Fruit fly (Drosophila melanogaster): Measurements from ENCODE around the gene hoe1.

The hoe1 gene

DNA sequence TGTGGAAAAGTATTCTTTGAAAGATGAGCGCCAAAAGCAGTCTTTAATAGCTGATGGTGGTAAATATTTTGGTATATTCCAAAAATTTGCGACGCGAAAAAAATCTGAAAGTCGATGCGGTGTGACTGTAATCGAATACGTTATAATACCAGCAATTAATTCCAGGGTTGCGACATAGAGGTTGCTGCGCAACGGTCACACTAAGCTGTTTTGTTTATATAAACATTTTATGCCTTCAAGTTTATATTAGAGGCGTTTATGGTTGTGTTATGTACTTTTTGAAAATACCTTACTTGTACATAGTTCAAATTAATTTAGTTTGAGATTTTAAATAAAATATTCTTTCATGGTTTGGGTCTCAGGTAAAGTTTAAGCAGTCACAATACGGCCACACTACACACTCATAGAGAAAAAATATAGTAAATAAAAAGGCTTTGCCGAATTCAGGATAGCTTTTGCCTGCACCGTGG, 39.2 kb upstream of the hoe1 start, which contains the start of gene CG14043:
Gene CG14043 (plus strand): TSS at position 374 of the 470 bp plus-strand sequence.
- TF ChIP-seq CG32121 (GFP tag; IDR thresholded peaks at IDR 0.05) = no peak
- TF ChIP-seq CG12605 (GFP tag; IDR thresholded peaks at IDR 0.05) = no peak
- no peak for TF ChIP-seq CG8159 (tag; optimal IDR thresholded peaks at IDR 0.05)

DNA sequence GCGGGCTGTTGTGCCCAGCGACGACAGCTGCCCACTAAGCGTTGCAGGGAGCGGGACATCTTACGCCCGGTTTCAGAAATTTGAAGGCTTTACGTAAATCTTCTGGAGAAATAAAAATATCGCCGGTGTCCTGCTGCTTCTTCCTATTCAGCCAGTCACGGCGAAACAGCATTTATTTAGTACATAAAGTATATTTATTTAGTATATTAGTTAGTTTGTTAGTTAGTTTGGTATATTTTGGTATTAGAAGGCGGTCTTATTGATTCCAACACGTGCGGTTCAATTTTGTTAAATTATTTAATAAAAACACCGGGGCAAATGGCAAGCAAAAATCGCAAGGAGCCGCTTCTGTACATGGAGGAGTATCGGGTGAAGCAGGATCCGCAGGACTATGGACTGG, 36.6 kb upstream of the hoe1 start, which contains the start of the genes Scox and Polr1C:
Gene Scox (minus strand): TSS at position 169 of the 400 bp plus-strand sequence.
Gene Polr1C (plus strand): TSS at position 238 of the 400 bp plus-strand sequence.
- TF ChIP-seq CG4496 (GFP tag; IDR thresholded peaks at IDR 0.05) (no peak), D1 (tag; optimal IDR thresholded peaks at IDR 0.05) (no peak), gl (tag; optimal IDR thresholded peaks at IDR 0.05) (no peak), CG8159 (tag; optimal IDR thresholded peaks at IDR 0.05) (no peak)

DNA sequence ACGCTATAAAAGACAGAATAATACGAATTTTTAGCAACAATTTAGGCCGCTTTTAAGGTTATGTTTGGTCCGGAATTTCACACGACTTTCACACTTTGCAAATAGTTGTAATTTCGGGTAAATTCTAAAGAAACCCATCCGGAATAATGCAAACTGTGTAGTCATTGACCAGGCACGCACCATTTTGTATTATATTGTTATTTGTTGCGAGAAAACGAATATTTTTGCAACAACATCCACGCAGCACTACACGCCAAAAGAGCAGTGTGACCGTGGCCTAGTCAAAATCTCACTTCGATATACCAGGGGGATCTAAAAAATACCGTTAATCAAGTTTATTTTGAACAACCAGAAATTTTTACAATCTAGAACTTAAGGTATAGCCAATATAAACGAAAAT, 35.3 kb upstream of the hoe1 start, which contains the start of gene eIF3i:
Gene eIF3i (minus strand): TSS at position 265 of the 400 bp plus-strand sequence.
- TF ChIP-seq rn (GFP tag; IDR thresholded peaks at IDR 0.05) = no peak
- TF ChIP-seq CG4496 (GFP tag; IDR thresholded peaks at IDR 0.05) = no peak
- TF ChIP-seq CG14655 (GFP tag; optimal IDR thresholded peaks at IDR 0.05) = no peak
- TF ChIP-seq CG15710 (tag; optimal IDR thresholded peaks at IDR 0.05) = no peak
- TF ChIP-seq CG17806 (tag; optimal IDR thresholded peaks at IDR 0.05) = no peak
- no peak for TF ChIP-seq CG10348 (GFP tag; IDR thresholded peaks at IDR 0.05)
- no peak for TF ChIP-seq D1 (tag; optimal IDR thresholded peaks at IDR 0.05)
- TF ChIP-seq Snoo (tag; optimal IDR thresholded peaks at IDR 0.05) = no peak
- TF ChIP-seq CG8301 (tag; optimal IDR thresholded peaks at IDR 0.05) = no peak
- TF ChIP-seq Pif1B (GFP tag; optimal IDR thresholded peaks at IDR 0.05) = no peak
- no peak for TF ChIP-seq fd96Ca (GFP tag; IDR thresholded peaks at IDR 0.05)
- no peak for TF ChIP-seq CG34367 (tag; optimal IDR thresholded peaks at IDR 0.05)
- TF ChIP-seq EcR (GFP tag; optimal IDR thresholded peaks at IDR 0.05) = no peak
- TF ChIP-seq CG8159 (tag; optimal IDR thresholded peaks at IDR 0.05) = no peak
- TF ChIP-seq CG9948 (tag; optimal IDR thresholded peaks at IDR 0.05) = no peak

DNA sequence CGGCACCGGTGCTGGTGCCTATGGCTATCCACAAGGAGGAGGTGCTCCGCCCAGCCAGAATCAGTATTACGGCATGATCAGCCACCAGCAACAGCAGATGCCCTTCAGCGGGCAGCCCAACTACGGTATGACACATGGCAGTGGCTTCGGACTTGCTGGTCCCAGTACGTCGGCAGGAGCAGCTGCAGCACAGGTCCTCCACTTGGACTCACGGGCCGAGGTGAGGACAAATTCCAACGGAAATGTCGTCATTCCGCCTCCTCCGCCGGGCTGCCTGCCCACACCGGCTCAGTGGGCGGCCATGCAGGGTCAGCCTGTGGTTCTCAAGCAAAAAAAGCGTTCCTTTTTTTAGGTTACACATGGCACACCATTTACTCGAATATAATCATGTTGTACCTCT, 33.7 kb upstream of the hoe1 start:
- TF ChIP-seq fd96Ca (GFP tag; IDR thresholded peaks at IDR 0.05) = no peak
- TF ChIP-seq CG13204 (GFP tag; optimal IDR thresholded peaks at IDR 0.05) = no peak
- no peak for TF ChIP-seq Pif1B (GFP tag; optimal IDR thresholded peaks at IDR 0.05)

DNA sequence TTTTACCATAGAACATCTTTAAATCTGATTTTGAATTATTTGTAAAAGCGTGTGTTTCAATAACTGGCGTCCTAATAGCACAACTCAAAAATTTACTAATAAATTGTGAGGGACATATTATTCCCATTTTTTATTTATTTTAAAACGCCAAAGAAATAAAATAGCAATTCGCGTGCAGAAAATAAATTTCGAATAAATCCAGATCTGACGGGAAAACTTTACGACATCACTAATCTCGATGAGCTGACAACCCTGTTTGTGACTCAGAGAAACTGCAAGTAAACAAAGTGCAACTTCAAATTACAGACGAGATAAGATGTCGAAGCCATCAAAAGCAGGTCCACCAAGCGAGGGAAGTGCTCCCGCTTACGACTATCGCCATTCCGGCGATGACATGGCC, 33.2 kb upstream of the hoe1 start, which contains the start of gene CG34125:
Gene CG34125 (plus strand): TSS at position 254 of the 400 bp plus-strand sequence.
- no peak for TF ChIP-seq gl (tag; optimal IDR thresholded peaks at IDR 0.05)

DNA sequence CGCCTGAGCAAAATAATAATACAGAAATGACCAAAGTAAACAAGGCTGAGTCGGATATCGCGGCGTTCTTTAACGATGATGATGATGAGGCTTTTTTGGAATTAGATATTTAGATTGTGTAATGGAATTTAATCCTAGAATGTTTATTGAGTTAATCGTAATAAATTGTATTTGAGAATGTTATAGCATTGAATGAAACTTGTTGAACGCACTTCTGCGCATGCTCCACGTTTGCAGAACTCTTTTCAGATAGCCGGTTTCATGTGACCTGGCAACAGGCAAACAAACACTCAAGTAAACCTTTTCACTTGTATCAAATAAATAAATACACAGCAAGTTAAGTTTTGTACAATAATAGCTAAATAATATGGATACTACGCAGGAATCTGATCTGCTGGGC, 25.9 kb upstream of the hoe1 start, which contains the start of gene CG34124:
Gene CG34124 (plus strand): TSS at position 301 of the 400 bp plus-strand sequence.
- TF ChIP-seq CG15710 (tag; optimal IDR thresholded peaks at IDR 0.05) (no peak), EcR (GFP tag; optimal IDR thresholded peaks at IDR 0.05) (no peak), D1 (tag; optimal IDR thresholded peaks at IDR 0.05) (no peak), CG13204 (GFP tag; optimal IDR thresholded peaks at IDR 0.05) (no peak), rn (GFP tag; IDR thresholded peaks at IDR 0.05) (no peak), CG14655 (GFP tag; optimal IDR thresholded peaks at IDR 0.05) (no peak), Pif1A (GFP tag; optimal IDR thresholded peaks at IDR 0.05) (no peak), fd96Ca (GFP tag; IDR thresholded peaks at IDR 0.05) (no peak), CG17806 (tag; optimal IDR thresholded peaks at IDR 0.05) (no peak), CG8159 (tag; optimal IDR thresholded peaks at IDR 0.05) (no peak), CG8301 (tag; optimal IDR thresholded peaks at IDR 0.05) (no peak), CG12605 (GFP tag; IDR thresholded peaks at IDR 0.05) (no peak), gl (tag; optimal IDR thresholded peaks at IDR 0.05) (no peak)

DNA sequence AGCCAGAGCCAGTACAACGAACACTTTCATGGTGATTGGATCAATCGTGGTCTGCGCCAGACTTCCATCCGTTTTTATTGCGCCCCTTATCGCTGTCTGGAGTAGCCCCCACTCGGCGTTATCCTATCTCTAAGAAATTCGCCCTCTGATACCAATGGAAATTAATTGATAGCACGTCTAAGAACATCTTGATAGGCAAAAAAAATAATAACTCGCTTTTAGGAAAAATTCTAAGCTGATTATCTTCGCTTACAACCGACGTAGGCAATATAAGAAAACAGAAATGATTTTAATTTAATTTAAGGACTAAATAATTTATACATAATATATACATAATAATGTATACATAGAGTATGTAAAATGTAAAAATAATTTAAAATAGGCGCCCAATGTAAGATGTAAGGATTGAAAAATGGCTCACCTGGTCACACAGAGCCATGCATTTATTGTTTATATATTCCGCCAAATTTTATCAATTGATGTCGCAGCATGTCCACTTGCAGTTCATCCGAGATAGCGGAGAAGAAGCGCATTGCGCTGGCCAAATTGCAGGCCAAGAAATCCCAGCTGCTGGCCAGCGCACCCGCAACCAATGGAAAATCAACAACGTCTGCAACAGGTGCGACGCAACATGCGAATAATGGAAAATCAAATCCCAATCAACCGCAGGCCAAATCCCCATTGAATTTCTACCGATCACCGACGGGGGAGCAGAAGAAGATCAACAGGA, 23.1 kb upstream of the hoe1 start, which contains the start of the genes Jon25Bi and Marcal1:
Gene Jon25Bi (minus strand): TSS at position 51 of the 730 bp plus-strand sequence.
Gene Marcal1 (plus strand): TSS at position 416 of the 730 bp plus-strand sequence.
- TF ChIP-seq CG8159 (tag; optimal IDR thresholded peaks at IDR 0.05) (no peak), CG10348 (GFP tag; IDR thresholded peaks at IDR 0.05) (no peak), CG17806 (tag; optimal IDR thresholded peaks at IDR 0.05) (no peak), D1 (tag; optimal IDR thresholded peaks at IDR 0.05) (no peak), Snoo (tag; optimal IDR thresholded peaks at IDR 0.05) (no peak), fd96Ca (GFP tag; IDR thresholded peaks at IDR 0.05) (no peak), Ets98B (GFP tag; IDR thresholded peaks at IDR 0.05) (no peak), CG15710 (tag; optimal IDR thresholded peaks at IDR 0.05) (no peak), CG4496 (GFP tag; IDR thresholded peaks at IDR 0.05) (no peak), EcR (GFP tag; optimal IDR thresholded peaks at IDR 0.05) (no peak), CG9948 (tag; optimal IDR thresholded peaks at IDR 0.05) (no peak), CG12605 (GFP tag; IDR thresholded peaks at IDR 0.05) (no peak), gl (tag; optimal IDR thresholded peaks at IDR 0.05) (no peak), CG13204 (GFP tag; optimal IDR thresholded peaks at IDR 0.05) (no peak), rn (GFP tag; IDR thresholded peaks at IDR 0.05) (no peak), Pif1B (GFP tag; optimal IDR thresholded peaks at IDR 0.05) (no peak), CG8301 (tag; optimal IDR thresholded peaks at IDR 0.05) (no peak), CG34367 (tag; optimal IDR thresholded peaks at IDR 0.05) (no peak)
